Fruit fly (Drosophila melanogaster) whole organism, pupa: ENCODE data around the gene Fur1.

Experiments
- CG10348 ChIP-seq: fragments of 200-800 bp; sonication (Bioruptor generic); IDR thresholded peaks from 2 replicates; pipeline ENCODE4 v1.3.6; 2022; ENCODE audit warnings: missing biosample characterization, missing genetic modification characterization
- CG12605 ChIP-seq: fragments of 200-800 bp; sonication (Bioruptor generic); IDR thresholded peaks from 2 replicates; pipeline ENCODE4 v1.3.6; 2022; ENCODE audit warnings: missing biosample characterization, missing genetic modification characterization
- CG13204 ChIP-seq: fragments of 200-800 bp; sonication (Bioruptor generic); optimal IDR thresholded peaks from 2 replicates; lab custom pipeline; 2018; ENCODE audit warnings: missing biosample characterization, mild to moderate bottlenecking, missing genetic modification characterization, moderate library complexity
- CG14655 ChIP-seq: fragments of 200-800 bp; sonication (Bioruptor generic); optimal IDR thresholded peaks from 3 replicates; lab custom pipeline; 2017; ENCODE audit warnings: mild to moderate bottlenecking, missing biosample characterization, missing genetic modification reagents, missing genetic modification characterization
- CG15710 ChIP-seq: fragments of 200-800 bp; sonication (Bioruptor generic); optimal IDR thresholded peaks from 2 replicates; lab custom pipeline; 2018; ENCODE audit warnings: missing biosample characterization, mild to moderate bottlenecking, missing genetic modification characterization, moderate library complexity
- CG17806 ChIP-seq: fragments of 200-800 bp; sonication (Bioruptor generic); optimal IDR thresholded peaks from 2 replicates; lab custom pipeline; 2018; ENCODE audit warnings: missing biosample characterization, mild to moderate bottlenecking, missing genetic modification characterization, moderate library complexity
- CG32121 ChIP-seq: fragments of 200-800 bp; sonication (Bioruptor generic); IDR thresholded peaks from 2 replicates; pipeline ENCODE4 v1.3.6; 2022; ENCODE audit warnings: missing biosample characterization, missing genetic modification characterization
- CG34367 ChIP-seq: fragments of 200-800 bp; sonication (Bioruptor generic); optimal IDR thresholded peaks from 2 replicates; lab custom pipeline; 2018; ENCODE audit warnings: missing biosample characterization, mild to moderate bottlenecking, missing genetic modification characterization
- CG4496 ChIP-seq: fragments of 200-800 bp; sonication (Bioruptor generic); IDR thresholded peaks from 3 replicates; pipeline ENCODE4 v1.3.6; 2022; ENCODE audit warnings: missing biosample characterization, missing genetic modification characterization
- CG8159 ChIP-seq: fragments of 200-800 bp; sonication (Bioruptor generic); optimal IDR thresholded peaks from 3 replicates; lab custom pipeline; 2018; ENCODE audit warnings: missing biosample characterization, mild to moderate bottlenecking, missing genetic modification characterization, moderate library complexity
- CG8301 ChIP-seq: fragments of 200-800 bp; sonication (Bioruptor generic); optimal IDR thresholded peaks from 2 replicates; lab custom pipeline; 2018; ENCODE audit warnings: missing biosample characterization, mild to moderate bottlenecking, missing genetic modification characterization
- CG9948 ChIP-seq: fragments of 200-800 bp; sonication (Bioruptor generic); optimal IDR thresholded peaks from 2 replicates; lab custom pipeline; 2018; ENCODE audit warnings: missing biosample characterization, mild to moderate bottlenecking, missing genetic modification characterization, moderate library complexity
- D1 ChIP-seq: fragments of 200-800 bp; sonication (Bioruptor generic); optimal IDR thresholded peaks from 2 replicates; lab custom pipeline; 2018; ENCODE audit warnings: missing biosample characterization, mild to moderate bottlenecking, missing genetic modification characterization, moderate library complexity
- EcR ChIP-seq: fragments of 200-800 bp; sonication (Bioruptor generic); optimal IDR thresholded peaks from 3 replicates; lab custom pipeline; 2019; ENCODE audit warnings: missing biosample characterization, missing genetic modification characterization, mild to moderate bottlenecking, moderate library complexity, missing genetic modification reagents
- Ets98B ChIP-seq: fragments of 200-800 bp; sonication (Bioruptor generic); IDR thresholded peaks from 2 replicates; pipeline ENCODE4 v1.3.6; 2022; ENCODE audit warnings: missing biosample characterization, missing genetic modification characterization
- Pif1A ChIP-seq: fragments of 200-800 bp; sonication (Bioruptor generic); optimal IDR thresholded peaks from 3 replicates; lab custom pipeline; 2016; ENCODE audit warnings: missing biosample characterization, missing genetic modification characterization
- Pif1B ChIP-seq: fragments of 200-800 bp; sonication (Bioruptor generic); optimal IDR thresholded peaks from 3 replicates; lab custom pipeline; 2016; ENCODE audit warnings: missing biosample characterization, missing genetic modification characterization
- Snoo ChIP-seq: fragments of 200-800 bp; sonication (Bioruptor generic); optimal IDR thresholded peaks from 3 replicates; lab custom pipeline; 2017; ENCODE audit warnings: missing biosample characterization, mild to moderate bottlenecking, missing genetic modification characterization, inconsistent platforms
- fd96Ca ChIP-seq: fragments of 200-800 bp; sonication (Bioruptor generic); IDR thresholded peaks from 3 replicates; pipeline ENCODE4 v1.3.6; 2022; ENCODE audit warnings: missing biosample characterization, missing genetic modification characterization
- gl ChIP-seq: fragments of 200-800 bp; sonication (Bioruptor generic); optimal IDR thresholded peaks from 2 replicates; lab custom pipeline; 2018; ENCODE audit warnings: missing biosample characterization, mild to moderate bottlenecking, missing genetic modification characterization
- rn ChIP-seq: fragments of 200-800 bp; sonication (Bioruptor generic); IDR thresholded peaks from 2 replicates; pipeline ENCODE4 v1.3.6; 2022; ENCODE audit warnings: missing biosample characterization, missing genetic modification characterization

Gene Fur1

DNA sequence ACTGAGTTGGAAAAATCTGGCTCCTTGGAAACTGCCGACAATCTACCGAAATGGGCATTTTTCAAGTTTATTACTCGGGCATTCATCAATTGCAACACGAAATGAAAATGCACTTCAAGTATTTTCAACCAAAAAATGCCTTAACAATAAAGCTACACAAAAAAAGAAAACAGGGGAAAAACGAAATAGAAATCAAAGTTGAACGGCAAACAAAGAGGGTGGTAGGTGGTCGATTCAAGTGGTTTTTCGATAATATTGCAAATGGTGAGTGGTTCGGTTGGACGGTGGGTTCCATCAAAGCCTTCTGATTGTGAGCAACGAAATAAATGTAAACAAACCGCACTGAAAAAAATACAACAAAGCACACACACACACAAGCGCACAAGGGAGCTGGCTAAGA lies 6.7 kb downstream of the Fur1 start:
- no peak for TF ChIP-seq CG32121 (GFP tag; lab: Robert Waterston, UW)
- no peak for TF ChIP-seq Pif1B (GFP tag; lab: Kevin White, UChicago)

DNA sequence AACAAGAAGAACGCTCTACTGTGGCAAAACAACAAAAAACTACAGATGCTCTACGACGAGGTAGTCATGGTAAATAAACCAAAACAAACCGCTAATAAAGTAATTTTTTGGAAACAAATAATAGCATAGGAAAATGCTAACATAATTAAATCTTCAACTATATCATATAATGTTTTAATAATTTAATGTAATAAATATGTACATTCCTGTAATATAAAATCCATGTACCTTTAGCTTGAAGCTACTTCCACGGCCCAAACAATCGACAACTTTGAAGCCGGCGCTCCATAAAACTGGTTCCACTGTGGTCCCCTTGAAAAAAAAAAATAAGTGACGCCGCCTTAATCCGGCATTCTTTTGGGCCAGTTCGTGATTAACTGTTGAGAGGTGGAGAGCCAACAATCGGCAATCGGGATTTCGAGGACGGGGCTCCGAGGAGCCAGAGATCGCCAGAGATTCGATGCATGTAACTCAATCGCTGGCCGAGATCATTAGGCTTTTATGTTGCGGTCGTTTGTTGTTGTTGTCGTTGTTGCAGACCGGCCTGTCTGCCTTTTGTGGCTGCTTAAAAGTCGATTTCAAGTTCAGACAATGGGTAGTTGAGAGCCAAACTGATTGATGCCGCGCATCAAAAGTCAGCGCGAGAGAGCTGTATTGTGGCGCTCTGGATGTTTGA lies 10.1 kb downstream of the Fur1 start:
- TF ChIP-seq rn (GFP tag; lab: Robert Waterston, UW) (peak; percentile 79), CG8159 (peak; percentile 96), fd96Ca (GFP tag; lab: Robert Waterston, UW) (peak; percentile 49; the same call in 1 of the 3 replicates), D1 (peak; percentile 83), Pif1B (GFP tag; lab: Kevin White, UChicago) (peak; percentile 94), Ets98B (GFP tag; lab: Robert Waterston, UW) (peak; percentile 76), CG9948 (peak; percentile 92), CG10348 (no peak), CG14655 (GFP tag; lab: Kevin White, UChicago) (peak; percentile 90), CG17806 (tag; lab: Kevin White, UChicago) (peak; percentile 93), CG8301 (tag; lab: Kevin White, UChicago) (peak; percentile 87), CG13204 (GFP tag; lab: Kevin White, UChicago) (peak; percentile 86), Pif1A (GFP tag; lab: Kevin White, UChicago) (peak; percentile 83), CG34367 (tag; lab: Kevin White, UChicago) (peak; percentile 88), CG32121 (GFP tag; lab: Robert Waterston, UW) (peak; percentile 77), CG12605 (GFP tag; lab: Robert Waterston, UW) (peak; percentile 70), CG4496 (peak; percentile 68; the same call in 2 of the 3 replicates), gl (peak; percentile 81), EcR (GFP tag; lab: Kevin White, UChicago) (peak; percentile 60), Snoo (tag; lab: Kevin White, UChicago) (peak; percentile 87), CG15710 (tag; lab: Kevin White, UChicago) (peak; percentile 96)
- TF ChIP-seq, all 21 proteins: peak for 20

DNA sequence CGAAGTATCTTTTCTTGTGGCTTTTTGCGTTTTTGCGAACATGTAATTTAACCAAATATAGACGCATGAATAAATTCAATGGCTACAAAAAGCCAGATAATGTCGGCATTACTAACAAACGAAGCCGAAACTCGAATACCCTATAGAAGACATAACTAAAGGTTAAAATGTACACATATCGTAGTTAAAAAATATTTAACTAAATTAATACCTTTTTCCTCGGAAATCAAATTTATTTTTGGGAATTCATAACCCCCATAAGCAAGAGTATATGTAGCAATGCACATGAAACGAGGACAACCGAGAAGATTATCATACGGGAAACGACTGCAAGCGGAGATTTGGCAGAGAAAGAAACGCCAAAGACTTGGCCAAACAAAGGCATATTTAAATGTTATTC lies 11.2 kb downstream of the Fur1 start:
- TF ChIP-seq Ets98B (GFP tag; lab: Robert Waterston, UW) (0 out of 2 replicates have a peak, but pooled peaks have one; percentile 7), CG34367 (tag; lab: Kevin White, UChicago) (peak; percentile 25), CG12605 (GFP tag; lab: Robert Waterston, UW) (peak; percentile 46; the same call in 1 of the 2 replicates), rn (GFP tag; lab: Robert Waterston, UW) (no peak), Pif1A (GFP tag; lab: Kevin White, UChicago) (peak; percentile 39), CG13204 (GFP tag; lab: Kevin White, UChicago) (no peak), CG10348 (no peak), fd96Ca (GFP tag; lab: Robert Waterston, UW) (no peak), CG15710 (tag; lab: Kevin White, UChicago) (peak; percentile 56), CG14655 (GFP tag; lab: Kevin White, UChicago) (peak; percentile 64), D1 (peak; percentile 61), CG17806 (tag; lab: Kevin White, UChicago) (peak; percentile 62), CG8301 (tag; lab: Kevin White, UChicago) (peak; percentile 68), CG4496 (peak; percentile 68), EcR (GFP tag; lab: Kevin White, UChicago) (no peak), CG9948 (peak; percentile 59), CG8159 (peak; percentile 51), Snoo (tag; lab: Kevin White, UChicago) (no peak), gl (no peak), CG32121 (GFP tag; lab: Robert Waterston, UW) (peak; percentile 35; the same call in 1 of the 2 replicates), Pif1B (GFP tag; lab: Kevin White, UChicago) (peak; percentile 50)

DNA sequence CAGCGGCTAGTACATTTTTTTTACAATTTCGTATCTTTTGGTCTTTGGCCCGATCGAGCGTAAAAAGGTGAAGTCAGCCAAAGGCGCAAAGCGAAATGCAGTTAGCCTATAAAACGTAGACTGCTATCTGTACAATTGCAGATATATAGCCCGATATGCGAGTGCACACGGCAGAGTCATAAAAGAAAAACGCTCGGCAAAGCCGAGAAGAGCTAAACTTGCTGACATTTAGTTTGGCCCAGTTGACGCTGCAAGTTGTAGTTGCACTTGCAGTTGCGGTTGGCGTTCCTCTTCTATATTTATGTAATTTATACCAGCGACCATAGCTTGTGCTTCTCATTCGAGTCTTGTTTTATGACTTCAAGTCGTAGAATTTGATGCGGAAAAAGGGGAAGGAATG lies 12.2 kb downstream of the Fur1 start:
- TF ChIP-seq CG4496 (peak; percentile 67; the same call in 2 of the 3 replicates), rn (GFP tag; lab: Robert Waterston, UW) (no peak)

DNA sequence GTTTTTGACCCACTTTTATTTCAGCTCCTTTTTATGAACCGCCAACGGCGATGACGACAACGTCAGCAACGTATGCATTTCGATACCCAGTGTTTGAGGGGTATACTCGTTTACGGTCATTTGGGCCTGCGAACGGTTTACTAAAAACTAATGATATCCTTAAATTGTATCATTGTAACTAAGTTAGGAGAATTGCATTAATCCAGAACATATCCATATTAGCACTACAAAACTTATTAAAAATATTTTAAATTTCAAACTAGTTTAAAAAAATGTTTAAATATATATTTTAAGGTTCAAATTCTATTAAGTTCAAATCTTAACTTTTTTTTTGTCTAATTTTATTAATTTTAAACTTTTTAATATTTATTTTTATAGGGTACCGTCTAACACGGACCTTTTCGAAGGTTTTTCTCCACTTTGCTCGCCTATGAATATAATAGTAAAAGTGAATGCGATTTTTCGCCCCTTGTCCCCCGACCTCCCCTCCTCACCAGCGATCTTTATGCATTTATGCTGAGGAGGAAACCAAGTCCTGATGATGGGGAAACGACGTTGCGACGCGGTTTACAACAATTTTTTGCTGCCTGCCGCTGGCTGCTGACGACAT lies 13.6 kb downstream of the Fur1 start:
- TF ChIP-seq CG9948 (peak; percentile 54), CG15710 (tag; lab: Kevin White, UChicago) (peak; percentile 35), CG17806 (tag; lab: Kevin White, UChicago) (peak; percentile 20), CG8159 (peak; percentile 31), CG8301 (tag; lab: Kevin White, UChicago) (peak; percentile 0), Snoo (tag; lab: Kevin White, UChicago) (peak; percentile 50), rn (GFP tag; lab: Robert Waterston, UW) (no peak), Pif1A (GFP tag; lab: Kevin White, UChicago) (no peak), Ets98B (GFP tag; lab: Robert Waterston, UW) (no peak), Pif1B (GFP tag; lab: Kevin White, UChicago) (peak; percentile 4), fd96Ca (GFP tag; lab: Robert Waterston, UW) (peak; percentile 44; the same call in 1 of the 3 replicates), D1 (peak; percentile 61), CG32121 (GFP tag; lab: Robert Waterston, UW) (peak; percentile 52; the same call in 1 of the 2 replicates), CG14655 (GFP tag; lab: Kevin White, UChicago) (peak; percentile 58)
